Fruit fly (Drosophila melanogaster) whole organism, pupa: ENCODE measurements around the gene CG33912.
A peak's percentile ranks its signal among the peaks of the same experiment; 100 is the strongest.

Experiments
- CG10348 ChIP-seq: fragments of 200-800 bp; sonication (Bioruptor generic); IDR thresholded peaks from 2 replicates; pipeline ENCODE4 v1.3.6; 2022; ENCODE audit warnings: missing biosample characterization, missing genetic modification characterization
- CG12605 ChIP-seq: fragments of 200-800 bp; sonication (Bioruptor generic); IDR thresholded peaks from 2 replicates; pipeline ENCODE4 v1.3.6; 2022; ENCODE audit warnings: missing biosample characterization, missing genetic modification characterization
- CG13204 ChIP-seq: fragments of 200-800 bp; sonication (Bioruptor generic); optimal IDR thresholded peaks from 2 replicates; lab custom pipeline; 2018; ENCODE audit warnings: missing biosample characterization, mild to moderate bottlenecking, missing genetic modification characterization, moderate library complexity
- CG14655 ChIP-seq: fragments of 200-800 bp; sonication (Bioruptor generic); optimal IDR thresholded peaks from 3 replicates; lab custom pipeline; 2017; ENCODE audit warnings: mild to moderate bottlenecking, missing biosample characterization, missing genetic modification reagents, missing genetic modification characterization
- CG15710 ChIP-seq: fragments of 200-800 bp; sonication (Bioruptor generic); optimal IDR thresholded peaks from 2 replicates; lab custom pipeline; 2018; ENCODE audit warnings: missing biosample characterization, mild to moderate bottlenecking, missing genetic modification characterization, moderate library complexity
- CG17806 ChIP-seq: fragments of 200-800 bp; sonication (Bioruptor generic); optimal IDR thresholded peaks from 2 replicates; lab custom pipeline; 2018; ENCODE audit warnings: missing biosample characterization, mild to moderate bottlenecking, missing genetic modification characterization, moderate library complexity
- CG32121 ChIP-seq: fragments of 200-800 bp; sonication (Bioruptor generic); IDR thresholded peaks from 2 replicates; pipeline ENCODE4 v1.3.6; 2022; ENCODE audit warnings: missing biosample characterization, missing genetic modification characterization
- CG34367 ChIP-seq: fragments of 200-800 bp; sonication (Bioruptor generic); optimal IDR thresholded peaks from 2 replicates; lab custom pipeline; 2018; ENCODE audit warnings: missing biosample characterization, mild to moderate bottlenecking, missing genetic modification characterization
- CG4496 ChIP-seq: fragments of 200-800 bp; sonication (Bioruptor generic); IDR thresholded peaks from 3 replicates; pipeline ENCODE4 v1.3.6; 2022; ENCODE audit warnings: missing biosample characterization, missing genetic modification characterization
- CG8159 ChIP-seq: fragments of 200-800 bp; sonication (Bioruptor generic); optimal IDR thresholded peaks from 3 replicates; lab custom pipeline; 2018; ENCODE audit warnings: missing biosample characterization, mild to moderate bottlenecking, missing genetic modification characterization, moderate library complexity
- CG8301 ChIP-seq: fragments of 200-800 bp; sonication (Bioruptor generic); optimal IDR thresholded peaks from 2 replicates; lab custom pipeline; 2018; ENCODE audit warnings: missing biosample characterization, mild to moderate bottlenecking, missing genetic modification characterization
- CG9948 ChIP-seq: fragments of 200-800 bp; sonication (Bioruptor generic); optimal IDR thresholded peaks from 2 replicates; lab custom pipeline; 2018; ENCODE audit warnings: missing biosample characterization, mild to moderate bottlenecking, missing genetic modification characterization, moderate library complexity
- D1 ChIP-seq: fragments of 200-800 bp; sonication (Bioruptor generic); optimal IDR thresholded peaks from 2 replicates; lab custom pipeline; 2018; ENCODE audit warnings: missing biosample characterization, mild to moderate bottlenecking, missing genetic modification characterization, moderate library complexity
- EcR ChIP-seq: fragments of 200-800 bp; sonication (Bioruptor generic); optimal IDR thresholded peaks from 3 replicates; lab custom pipeline; 2019; ENCODE audit warnings: missing biosample characterization, missing genetic modification characterization, mild to moderate bottlenecking, moderate library complexity, missing genetic modification reagents
- Ets98B ChIP-seq: fragments of 200-800 bp; sonication (Bioruptor generic); IDR thresholded peaks from 2 replicates; pipeline ENCODE4 v1.3.6; 2022; ENCODE audit warnings: missing biosample characterization, missing genetic modification characterization
- Pif1A ChIP-seq: fragments of 200-800 bp; sonication (Bioruptor generic); optimal IDR thresholded peaks from 3 replicates; lab custom pipeline; 2016; ENCODE audit warnings: missing biosample characterization, missing genetic modification characterization
- Pif1B ChIP-seq: fragments of 200-800 bp; sonication (Bioruptor generic); optimal IDR thresholded peaks from 3 replicates; lab custom pipeline; 2016; ENCODE audit warnings: missing biosample characterization, missing genetic modification characterization
- Snoo ChIP-seq: fragments of 200-800 bp; sonication (Bioruptor generic); optimal IDR thresholded peaks from 3 replicates; lab custom pipeline; 2017; ENCODE audit warnings: missing biosample characterization, mild to moderate bottlenecking, missing genetic modification characterization, inconsistent platforms
- fd96Ca ChIP-seq: fragments of 200-800 bp; sonication (Bioruptor generic); IDR thresholded peaks from 3 replicates; pipeline ENCODE4 v1.3.6; 2022; ENCODE audit warnings: missing biosample characterization, missing genetic modification characterization
- gl ChIP-seq: fragments of 200-800 bp; sonication (Bioruptor generic); optimal IDR thresholded peaks from 2 replicates; lab custom pipeline; 2018; ENCODE audit warnings: missing biosample characterization, mild to moderate bottlenecking, missing genetic modification characterization
- rn ChIP-seq: fragments of 200-800 bp; sonication (Bioruptor generic); IDR thresholded peaks from 2 replicates; pipeline ENCODE4 v1.3.6; 2022; ENCODE audit warnings: missing biosample characterization, missing genetic modification characterization

Gene CG33912

dm6 chr3L:20733530-20734257, 21.8 kb downstream of the CG33912 start:
- TF ChIP-seq Pif1B (GFP tag; lab: Kevin White, UChicago) (no peak), CG17806 (tag; lab: Kevin White, UChicago) (no peak), CG10348 (no peak), fd96Ca (GFP tag; lab: Robert Waterston, UW) (peak; percentile 53; the same call in 1 of the 3 replicates), gl (no peak), CG34367 (tag; lab: Kevin White, UChicago) (no peak), CG8159 (no peak), CG4496 (GFP tag; lab: Robert Waterston, UW) (peak; percentile 40; the same call in 1 of the 3 replicates), Ets98B (GFP tag; lab: Robert Waterston, UW) (no peak), CG13204 (peak; percentile 83), CG12605 (GFP tag; lab: Robert Waterston, UW) (no peak), CG32121 (GFP tag; lab: Robert Waterston, UW) (no peak), CG14655 (GFP tag; lab: Kevin White, UChicago) (peak; percentile 8), EcR (GFP tag; lab: Kevin White, UChicago) (peak; percentile 53), CG8301 (tag; lab: Kevin White, UChicago) (no peak), D1 (tag; lab: Kevin White, UChicago) (no peak), Snoo (no peak), CG9948 (tag; lab: Kevin White, UChicago) (no peak), Pif1A (GFP tag; lab: Kevin White, UChicago) (no peak), rn (GFP tag; lab: Robert Waterston, UW) (no peak), CG15710 (tag; lab: Kevin White, UChicago) (no peak)

dm6 chr3L:20732492-20732891, 23.0 kb downstream of the CG33912 start:
- TF ChIP-seq CG13204 (no peak), CG15710 (tag; lab: Kevin White, UChicago) (no peak), CG32121 (GFP tag; lab: Robert Waterston, UW) (no peak), CG9948 (tag; lab: Kevin White, UChicago) (peak; percentile 4), CG8159 (peak; percentile 31), Ets98B (GFP tag; lab: Robert Waterston, UW) (no peak), CG10348 (no peak), gl (no peak), CG4496 (GFP tag; lab: Robert Waterston, UW) (0 out of 3 replicates have a peak, but pooled peaks have one; percentile 28), CG12605 (GFP tag; lab: Robert Waterston, UW) (no peak), CG34367 (tag; lab: Kevin White, UChicago) (no peak), EcR (GFP tag; lab: Kevin White, UChicago) (no peak)

- TF ChIP-seq fd96Ca (GFP tag; lab: Robert Waterston, UW) (peak; percentile 35; the same call in 1 of the 3 replicates), Ets98B (GFP tag; lab: Robert Waterston, UW) (peak; percentile 60), Pif1A (GFP tag; lab: Kevin White, UChicago) (no peak), CG8301 (tag; lab: Kevin White, UChicago) (peak; percentile 3), CG8159 (peak; percentile 9), CG17806 (tag; lab: Kevin White, UChicago) (no peak), rn (GFP tag; lab: Robert Waterston, UW) (no peak), CG10348 (no peak), gl (peak; percentile 24), CG13204 (no peak), Pif1B (GFP tag; lab: Kevin White, UChicago) (no peak), EcR (GFP tag; lab: Kevin White, UChicago) (no peak), CG32121 (GFP tag; lab: Robert Waterston, UW) (peak; percentile 72), CG9948 (tag; lab: Kevin White, UChicago) (no peak), CG4496 (GFP tag; lab: Robert Waterston, UW) (peak; percentile 54; the same call in 2 of the 3 replicates), CG14655 (GFP tag; lab: Kevin White, UChicago) (no peak), CG12605 (GFP tag; lab: Robert Waterston, UW) (peak; percentile 50; the same call in 1 of the 2 replicates), CG34367 (tag; lab: Kevin White, UChicago) (no peak), Snoo (peak; percentile 40), D1 (tag; lab: Kevin White, UChicago) (no peak), CG15710 (tag; lab: Kevin White, UChicago) (no peak)
Observed at dm6 chr3L:20730323-20731238, 24.9 kb downstream of the CG33912 start, which contains the start of gene CG13252. Gene CG13252 (plus strand): TSS chr3L:20730591.

- TF ChIP-seq CG32121 (GFP tag; lab: Robert Waterston, UW) (no peak), CG9948 (tag; lab: Kevin White, UChicago) (peak; percentile 15), CG8159 (peak; percentile 20), Pif1B (GFP tag; lab: Kevin White, UChicago) (no peak), Ets98B (GFP tag; lab: Robert Waterston, UW) (no peak), CG4496 (GFP tag; lab: Robert Waterston, UW) (no peak), CG15710 (tag; lab: Kevin White, UChicago) (no peak), CG13204 (no peak), Snoo (peak; percentile 17), CG8301 (tag; lab: Kevin White, UChicago) (no peak), CG12605 (GFP tag; lab: Robert Waterston, UW) (no peak), D1 (tag; lab: Kevin White, UChicago) (no peak), rn (GFP tag; lab: Robert Waterston, UW) (no peak)
Observed at dm6 chr3L:20729415-20729814, 26.1 kb downstream of the CG33912 start.
